Fruit fly (Drosophila melanogaster): ENCODE measurements around the gene wit.

DNA sequence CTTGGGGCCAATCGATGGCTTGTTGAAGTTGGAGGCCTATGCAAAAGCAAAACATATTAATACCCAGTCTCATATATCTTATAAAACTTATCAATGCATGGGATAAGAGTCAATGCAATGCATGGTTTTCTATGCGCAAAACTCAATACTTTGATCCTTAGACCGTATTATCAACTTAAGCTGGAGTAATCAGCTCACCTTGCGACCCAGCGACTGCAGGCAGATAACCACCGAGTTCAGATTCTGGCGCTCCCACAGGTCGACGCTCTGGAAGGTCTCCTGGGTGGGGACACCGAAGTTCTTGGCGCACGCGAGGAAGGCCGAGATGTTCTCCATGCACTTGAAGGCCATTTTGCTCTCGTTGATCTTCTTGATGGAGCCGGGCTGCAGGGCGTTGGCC lies 43.6 kb upstream of the wit start:
- TF ChIP-seq Pif1A (GFP tag; optimal IDR thresholded peaks at IDR 0.05) (no peak), fd96Ca (GFP tag; IDR thresholded peaks at IDR 0.05) (no peak), CG4496 (GFP tag; IDR thresholded peaks at IDR 0.05) (no peak), CG12605 (GFP tag; IDR thresholded peaks at IDR 0.05) (no peak), CG13204 (GFP tag; optimal IDR thresholded peaks at IDR 0.05) (no peak), CG34367 (tag; optimal IDR thresholded peaks at IDR 0.05) (no peak), CG17806 (tag; optimal IDR thresholded peaks at IDR 0.05) (no peak), Snoo (tag; optimal IDR thresholded peaks at IDR 0.05) (no peak), Ets98B (GFP tag; IDR thresholded peaks at IDR 0.05) (no peak), CG9948 (tag; optimal IDR thresholded peaks at IDR 0.05) (no peak), CG8301 (tag; optimal IDR thresholded peaks at IDR 0.05) (no peak), EcR (GFP tag; optimal IDR thresholded peaks at IDR 0.05) (no peak), CG14655 (GFP tag; optimal IDR thresholded peaks at IDR 0.05) (no peak)

Data from whole organism, pupa.